Fruit fly (Drosophila melanogaster) whole organism, prepupa: ENCODE data around the gene Jon25Bii.

Experiments
- CG10631 ChIP-seq: fragments of 200-800 bp; sonication (Bioruptor generic); optimal IDR thresholded peaks from 2 replicates; lab custom pipeline; 2016; ENCODE audit warnings: missing biosample characterization, missing genetic modification characterization
- CG10669 ChIP-seq: fragments of 200-800 bp; sonication (Bioruptor generic); optimal IDR thresholded peaks from 3 replicates; lab custom pipeline; 2018; ENCODE audit warnings: missing biosample characterization, mild to moderate bottlenecking, missing genetic modification characterization, moderate library complexity
- CG11294 ChIP-seq: fragments of 200-800 bp; sonication (Bioruptor generic); IDR thresholded peaks from 2 replicates; pipeline ENCODE4 v1.3.6; 2022; ENCODE audit warnings: missing biosample characterization, missing genetic modification characterization
- CG11762 ChIP-seq: fragments of 200-800 bp; sonication (Bioruptor generic); optimal IDR thresholded peaks from 3 replicates; lab custom pipeline; 2016; ENCODE audit warnings: missing biosample characterization, missing genetic modification characterization; ENCODE audit not compliant: insufficient read depth
- CG11902 ChIP-seq: fragments of 200-800 bp; sonication (Bioruptor generic); optimal IDR thresholded peaks from 3 replicates; lab custom pipeline; 2016; ENCODE audit warnings: missing biosample characterization, missing genetic modification characterization
- CG15336 ChIP-seq: fragments of 200-800 bp; sonication (Bioruptor generic); IDR thresholded peaks from 2 replicates; pipeline ENCODE4 v1.3.6; 2022; ENCODE audit warnings: missing biosample characterization, missing genetic modification characterization
- CG1621 ChIP-seq: fragments of 200-800 bp; sonication (Bioruptor generic); optimal IDR thresholded peaks from 3 replicates; lab custom pipeline; 2018; ENCODE audit warnings: missing biosample characterization, mild to moderate bottlenecking, missing genetic modification characterization
- CG34406 ChIP-seq: fragments of 200-800 bp; sonication (Bioruptor generic); optimal IDR thresholded peaks from 3 replicates; lab custom pipeline; 2016; ENCODE audit warnings: missing biosample characterization, missing genetic modification characterization
- CG4318 ChIP-seq: fragments of 200-800 bp; sonication (Bioruptor generic); optimal IDR thresholded peaks from 3 replicates; lab custom pipeline; 2017; ENCODE audit warnings: missing biosample characterization, mild to moderate bottlenecking, missing genetic modification characterization
- CG6163 ChIP-seq: fragments of 200-800 bp; sonication (Bioruptor generic); IDR thresholded peaks from 3 replicates; pipeline ENCODE4 v1.3.6; 2022; ENCODE audit warnings: missing biosample characterization, missing genetic modification characterization
- CG6276 ChIP-seq: fragments of 200-800 bp; sonication (Bioruptor generic); optimal IDR thresholded peaks from 2 replicates; lab custom pipeline; 2017; ENCODE audit warnings: missing biosample characterization, mild to moderate bottlenecking, missing genetic modification characterization
- CG6808 ChIP-seq: fragments of 200-800 bp; sonication (Bioruptor generic); optimal IDR thresholded peaks from 3 replicates; lab custom pipeline; 2017; ENCODE audit warnings: missing biosample characterization, missing genetic modification characterization, mild to moderate bottlenecking, moderate library complexity, missing genetic modification reagents
- CG8319 ChIP-seq: fragments of 200-800 bp; sonication (Bioruptor generic); optimal IDR thresholded peaks from 3 replicates; lab custom pipeline; 2016; ENCODE audit warnings: missing biosample characterization, missing genetic modification characterization
- CG8632 ChIP-seq: fragments of 200-800 bp; sonication (Bioruptor generic); optimal IDR thresholded peaks from 3 replicates; lab custom pipeline; 2016; ENCODE audit warnings: missing biosample characterization, missing genetic modification characterization
- Eip75B ChIP-seq: fragments of 200-800 bp; sonication (Bioruptor generic); optimal IDR thresholded peaks from 3 replicates; lab custom pipeline; 2016; ENCODE audit warnings: missing biosample characterization, missing genetic modification characterization
- Eip78C ChIP-seq: fragments of 200-800 bp; sonication (Bioruptor generic); peaks from one replicate; lab custom pipeline; 2016; ENCODE audit warnings: missing biosample characterization, missing genetic modification characterization
- Eip93F ChIP-seq: fragments of 200-800 bp; sonication (Bioruptor generic); optimal IDR thresholded peaks from 2 replicates; lab custom pipeline; 2016; ENCODE audit warnings: missing biosample characterization, mild to moderate bottlenecking, missing genetic modification characterization
- Ets21C ChIP-seq: fragments of 200-800 bp; sonication (Bioruptor generic); optimal IDR thresholded peaks from 3 replicates; lab custom pipeline; 2016; ENCODE audit warnings: missing biosample characterization, missing genetic modification characterization
- Gug ChIP-seq: fragments of 200-800 bp; sonication (Bioruptor generic); IDR thresholded peaks from 2 replicates; pipeline ENCODE4 v1.3.6; 2022; ENCODE audit warnings: missing biosample characterization, missing genetic modification characterization
- Hr4 ChIP-seq: fragments of 200-800 bp; sonication (Bioruptor generic); optimal IDR thresholded peaks from 3 replicates; lab custom pipeline; 2016; ENCODE audit warnings: missing biosample characterization, missing genetic modification characterization
- OdsH ChIP-seq: fragments of 200-800 bp; sonication (Bioruptor generic); optimal IDR thresholded peaks from 3 replicates; lab custom pipeline; 2016; ENCODE audit warnings: missing biosample characterization, missing genetic modification characterization
- Sox102F ChIP-seq: fragments of 200-800 bp; sonication (Bioruptor generic); optimal IDR thresholded peaks from 2 replicates; lab custom pipeline; 2016; ENCODE audit warnings: missing biosample characterization, mild to moderate bottlenecking, missing genetic modification characterization
- Sox15 ChIP-seq: fragments of 200-800 bp; sonication (Bioruptor generic); optimal IDR thresholded peaks from 3 replicates; lab custom pipeline; 2016; ENCODE audit warnings: missing biosample characterization, missing genetic modification characterization
- achi ChIP-seq: fragments of 200-800 bp; sonication (Bioruptor generic); optimal IDR thresholded peaks from 3 replicates; lab custom pipeline; 2016; ENCODE audit warnings: missing biosample characterization, missing genetic modification characterization
- acj6 ChIP-seq: fragments of 200-800 bp; sonication (Bioruptor generic); optimal IDR thresholded peaks from 3 replicates; lab custom pipeline; 2016; ENCODE audit warnings: missing biosample characterization, missing genetic modification characterization
- cyc ChIP-seq: fragments of 200-800 bp; sonication (Bioruptor generic); optimal IDR thresholded peaks from 3 replicates; lab custom pipeline; 2016; ENCODE audit warnings: missing biosample characterization, missing genetic modification characterization
- dsx ChIP-seq: fragments of 200-800 bp; optimal IDR thresholded peaks from 3 replicates; lab custom pipeline; 2019; ENCODE audit warnings: missing biosample characterization, mild to moderate bottlenecking, missing genetic modification characterization, moderate library complexity; ENCODE audit not compliant: poor library complexity, severe bottlenecking
- esn ChIP-seq: fragments of 200-800 bp; sonication (Bioruptor generic); optimal IDR thresholded peaks from 2 replicates; lab custom pipeline; 2016; ENCODE audit warnings: missing biosample characterization, mild to moderate bottlenecking, missing genetic modification characterization, moderate library complexity
- fd85E ChIP-seq: fragments of 200-800 bp; sonication (Bioruptor generic); optimal IDR thresholded peaks from 3 replicates; lab custom pipeline; 2016; ENCODE audit warnings: missing biosample characterization, missing genetic modification characterization
- fkh ChIP-seq: fragments of 200-800 bp; sonication (Bioruptor generic); optimal IDR thresholded peaks from 3 replicates; lab custom pipeline; 2017; ENCODE audit warnings: missing biosample characterization, mild to moderate bottlenecking, missing genetic modification characterization, moderate library complexity
- spab ChIP-seq: fragments of 200-800 bp; sonication (Bioruptor generic); optimal IDR thresholded peaks from 2 replicates; lab custom pipeline; 2017; ENCODE audit warnings: missing biosample characterization, mild to moderate bottlenecking, missing genetic modification characterization, missing genetic modification reagents
- svp ChIP-seq: fragments of 200-800 bp; sonication (Bioruptor generic); peaks from one replicate; lab custom pipeline; 2016; ENCODE audit warnings: missing biosample characterization, missing genetic modification characterization
- topi ChIP-seq: fragments of 200-800 bp; sonication (Bioruptor generic); optimal IDR thresholded peaks from 3 replicates; lab custom pipeline; 2016; ENCODE audit warnings: missing biosample characterization, missing genetic modification characterization
- vri ChIP-seq: fragments of 200-800 bp; sonication (Bioruptor generic); optimal IDR thresholded peaks from 3 replicates; lab custom pipeline; 2016; ENCODE audit warnings: missing biosample characterization, mild to moderate bottlenecking, missing genetic modification characterization

Gene Jon25Bii

dm6 chr2L:4958111-4958510 is 5.2 kb upstream of the Jon25Bii start, which contains the start of gene CG34124:
TSS of gene CG34124 (plus strand) at chr2L:4958411.
- TF ChIP-seq CG11762 (GFP tag; lab: Kevin White, UChicago), result no peak
- TF ChIP-seq Eip93F (GFP tag; lab: Kevin White, UChicago), result no peak
- no peak for TF ChIP-seq CG4318 (GFP tag; lab: Kevin White, UChicago)
- no peak for TF ChIP-seq CG11294 (GFP tag; lab: Robert Waterston, UW)
- TF ChIP-seq cyc, result no peak
- TF ChIP-seq CG1621 (tag; lab: Kevin White, UChicago), result no peak
- no peak for TF ChIP-seq Gug
- no peak for TF ChIP-seq CG11902
- no peak for TF ChIP-seq CG6276 (GFP tag; lab: Kevin White, UChicago)
- TF ChIP-seq dsx (GFP tag; lab: Kevin White, UChicago), result no peak
- no peak for TF ChIP-seq svp (GFP tag; lab: Kevin White, UChicago)
- TF ChIP-seq topi (GFP tag; lab: Kevin White, UChicago), result no peak
- no peak for TF ChIP-seq achi (GFP tag; lab: Kevin White, UChicago)
- TF ChIP-seq CG6163 (GFP tag; lab: Robert Waterston, UW), result no peak
- no peak for TF ChIP-seq vri (GFP tag; lab: Kevin White, UChicago)
- no peak for TF ChIP-seq spab
- TF ChIP-seq Eip75B (GFP tag; lab: Kevin White, UChicago), result no peak
- TF ChIP-seq Sox102F (GFP tag; lab: Kevin White, UChicago), result no peak
- no peak for TF ChIP-seq Hr4 (GFP tag; lab: Kevin White, UChicago)

- TF ChIP-seq CG10631 (GFP tag; lab: Kevin White, UChicago) (no peak), Gug (no peak), esn (no peak), Eip78C (GFP tag; lab: Kevin White, UChicago) (no peak), OdsH (GFP tag; lab: Kevin White, UChicago) (no peak), CG8632 (no peak), CG1621 (tag; lab: Kevin White, UChicago) (no peak)
Observed at dm6 chr2L:4955094-4955823, 2.3 kb upstream of the Jon25Bii start, which contains the start of the genes Jon25Bi and Marcal1. TSS of gene Jon25Bi (minus strand) at chr2L:4955144. TSS of gene Marcal1 (plus strand) at chr2L:4955509.

- no peak for TF ChIP-seq acj6 (GFP tag; lab: Kevin White, UChicago)
- TF ChIP-seq achi (GFP tag; lab: Kevin White, UChicago), result no peak
- no peak for TF ChIP-seq fd85E (GFP tag; lab: Kevin White, UChicago)
Observed at dm6 chr2L:4950667-4951066, 2.3 kb downstream of the Jon25Bii start, which contains the start of gene Jon25Biii. TSS of gene Jon25Biii (minus strand) at chr2L:4950767.

- TF ChIP-seq fkh (GFP tag; lab: Kevin White, UChicago) (peak; percentile 63), CG1621 (tag; lab: Kevin White, UChicago) (no peak), CG15336 (GFP tag; lab: Robert Waterston, UW) (no peak), Eip93F (GFP tag; lab: Kevin White, UChicago) (no peak), CG6808 (GFP tag; lab: Kevin White, UChicago) (no peak), OdsH (GFP tag; lab: Kevin White, UChicago) (no peak), CG10669 (GFP tag; lab: Kevin White, UChicago) (no peak), Gug (no peak), fd85E (GFP tag; lab: Kevin White, UChicago) (no peak), topi (GFP tag; lab: Kevin White, UChicago) (no peak), CG8319 (peak; percentile 91), Sox15 (GFP tag; lab: Kevin White, UChicago) (no peak), Ets21C (GFP tag; lab: Kevin White, UChicago) (no peak), CG34406 (GFP tag; lab: Kevin White, UChicago) (no peak)
Observed at dm6 chr2L:4949453-4950045, 3.4 kb downstream of the Jon25Bii start, which contains the start of gene jet. TSS of gene jet (minus strand) at chr2L:4949784.
